Fruit fly (Drosophila melanogaster): ENCODE measurements around the gene oaf.

DNA sequence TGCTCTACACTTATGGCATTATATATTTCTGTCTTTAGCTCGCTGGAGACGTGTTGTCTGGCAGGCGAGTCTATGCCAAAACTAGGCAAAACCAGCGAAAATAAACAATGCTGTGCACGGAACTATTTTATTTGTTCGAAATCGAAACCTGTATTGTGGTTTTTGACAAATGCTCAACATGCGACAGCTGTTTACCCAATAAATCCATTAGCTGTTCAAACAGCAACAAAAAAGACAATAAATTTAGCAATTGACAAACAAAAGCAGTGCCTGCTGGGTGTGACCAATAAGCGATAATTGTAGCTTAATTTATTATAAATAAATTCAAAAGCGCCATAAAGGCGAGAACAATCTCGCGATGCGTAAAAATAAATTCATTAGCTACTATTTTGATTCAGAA lies 20.0 kb upstream of the oaf start:
- TF ChIP-seq kay (GFP tag; ENCODE audit: borderline replicate concordance) (no peak), CG7045 (GFP tag; optimal IDR thresholded peaks at IDR 0.05) (no peak), Clk (GFP tag; optimal IDR thresholded peaks at IDR 0.05) (no peak), cic (GFP tag; optimal IDR thresholded peaks at IDR 0.05) (no peak), CG12768 (GFP tag; optimal IDR thresholded peaks at IDR 0.05) (no peak), bab1 (GFP tag; optimal IDR thresholded peaks at IDR 0.05) (no peak)
